Fruit fly (Drosophila melanogaster) whole organism, embryonic: ENCODE results near the gene pros.
A peak's percentile ranks its signal among the peaks of the same experiment; 100 is the strongest.

ENCODE experiments used
- CG10565 ChIP-seq: fragments of 200-800 bp; sonication (Bioruptor generic); optimal IDR thresholded peaks from 3 replicates; lab custom pipeline; 2016; ENCODE audit warnings: missing biosample characterization, mild to moderate bottlenecking, missing genetic modification characterization
- CG10959 ChIP-seq: fragments of 200-800 bp; sonication (Bioruptor generic); IDR thresholded peaks from 2 replicates; pipeline ENCODE4 v1.3.6; 2022; ENCODE audit warnings: missing biosample characterization, missing genetic modification characterization
- CG12769 ChIP-seq: fragments of 200-800 bp; sonication (Bioruptor generic); optimal IDR thresholded peaks from 2 replicates; lab custom pipeline; 2019; ENCODE audit warnings: missing biosample characterization, mild to moderate bottlenecking, missing genetic modification characterization, moderate library complexity
- CG13287 ChIP-seq: fragments of 200-800 bp; sonication (Bioruptor generic); IDR thresholded peaks from 2 replicates; pipeline ENCODE4 v1.3.6; 2022; ENCODE audit warnings: missing biosample characterization, missing genetic modification characterization; ENCODE audit not compliant: partially characterized antibody
- CG14965 ChIP-seq: fragments of 200-800 bp; sonication (Bioruptor generic); optimal IDR thresholded peaks from 2 replicates; lab custom pipeline; 2016; ENCODE audit warnings: missing biosample characterization, missing genetic modification characterization, borderline replicate concordance
- CG1603 ChIP-seq: fragments of 200-800 bp; sonication (Bioruptor generic); optimal IDR thresholded peaks from 2 replicates; lab custom pipeline; 2019; ENCODE audit warnings: missing biosample characterization, mild to moderate bottlenecking, missing genetic modification characterization, moderate library complexity
- CG16863 ChIP-seq: fragments of 200-800 bp; sonication (Bioruptor generic); optimal IDR thresholded peaks from 3 replicates; lab custom pipeline; 2016; ENCODE audit warnings: missing biosample characterization, missing genetic modification characterization
- CG18262 ChIP-seq: fragments of 200-800 bp; optimal IDR thresholded peaks from 3 replicates; lab custom pipeline; 2019; ENCODE audit warnings: missing biosample characterization, mild to moderate bottlenecking, missing genetic modification characterization, moderate library complexity
- CG18476 ChIP-seq: fragments of 200-800 bp; sonication (Bioruptor generic); optimal IDR thresholded peaks from 2 replicates; lab custom pipeline; 2016; ENCODE audit warnings: missing biosample characterization, mild to moderate bottlenecking, missing genetic modification characterization
- CG2129 ChIP-seq: fragments of 200-800 bp; sonication (Bioruptor generic); IDR thresholded peaks from 2 replicates; pipeline ENCODE4 v1.3.6; 2022; ENCODE audit warnings: missing biosample characterization, missing genetic modification characterization; ENCODE audit not compliant: partially characterized antibody
- CG2199 ChIP-seq: fragments of 200-800 bp; sonication (Bioruptor generic); IDR thresholded peaks from 3 replicates; pipeline ENCODE4 v1.3.6; 2022; ENCODE audit warnings: missing biosample characterization, missing genetic modification characterization
- CG31224 ChIP-seq: fragments of 200-800 bp; sonication (Bioruptor generic); IDR thresholded peaks from 2 replicates; pipeline ENCODE4 v1.3.6; 2022; ENCODE audit warnings: missing biosample characterization, missing genetic modification characterization
- CG33557 ChIP-seq: fragments of 200-800 bp; sonication (Bioruptor generic); optimal IDR thresholded peaks from 2 replicates; lab custom pipeline; 2019; ENCODE audit warnings: missing biosample characterization, mild to moderate bottlenecking, missing genetic modification characterization, moderate library complexity
- CG6175 ChIP-seq: fragments of 200-800 bp; sonication (Bioruptor generic); IDR thresholded peaks from 3 replicates; pipeline ENCODE4 v1.3.6; 2022; ENCODE audit warnings: missing biosample characterization, missing genetic modification characterization
- CG6689 ChIP-seq: fragments of 200-800 bp; sonication (Bioruptor generic); IDR thresholded peaks from 2 replicates; pipeline ENCODE4 v1.3.6; 2022; ENCODE audit warnings: missing biosample characterization, missing genetic modification characterization
- CG8359 ChIP-seq: fragments of 200-800 bp; sonication (Bioruptor generic); optimal IDR thresholded peaks from 2 replicates; lab custom pipeline; 2017; ENCODE audit warnings: missing biosample characterization, mild to moderate bottlenecking, missing genetic modification characterization, borderline replicate concordance
- CG9932 ChIP-seq: fragments of 200-800 bp; sonication (Bioruptor generic); IDR thresholded peaks from 2 replicates; pipeline ENCODE4 v1.3.6; 2022; ENCODE audit warnings: missing biosample characterization, missing genetic modification characterization
- D19B ChIP-seq: fragments of 200-800 bp; sonication (Bioruptor generic); optimal IDR thresholded peaks from 2 replicates; lab custom pipeline; 2017; ENCODE audit warnings: missing biosample characterization, mild to moderate bottlenecking, missing genetic modification characterization
- Fer3 ChIP-seq: fragments of 200-800 bp; sonication (Bioruptor generic); optimal IDR thresholded peaks from 2 replicates; lab custom pipeline; 2018; ENCODE audit warnings: missing biosample characterization, mild to moderate bottlenecking, missing genetic modification characterization, moderate library complexity
- Gsc ChIP-seq: fragments of 200-800 bp; sonication (Bioruptor generic); IDR thresholded peaks from 2 replicates; pipeline ENCODE4 v1.3.6; 2022; ENCODE audit warnings: missing biosample characterization, missing genetic modification characterization
- Hr78 ChIP-seq, 2 experiments: fragments of 200-800 bp in 1 of 2; fragments of >200 bp in 1 of 2; sonication (Bioruptor generic) in 1 of 2; optimal IDR thresholded peaks; 2 replicates each; lab custom pipeline; 2017 to 2019; ENCODE audit warnings: missing biosample characterization in 2 of 2, missing genetic modification characterization in 2 of 2, mild to moderate bottlenecking in 1 of 2, moderate library complexity in 1 of 2
- Max ChIP-seq: fragments of 200-800 bp; sonication (Bioruptor generic); optimal IDR thresholded peaks from 2 replicates; lab custom pipeline; 2016; ENCODE audit warnings: missing biosample characterization, mild to moderate bottlenecking, missing genetic modification characterization
- Nf-YA ChIP-seq: fragments of 200-800 bp; sonication (Bioruptor generic); IDR thresholded peaks from 2 replicates; pipeline ENCODE4 v1.3.6; 2022; ENCODE audit warnings: missing biosample characterization, missing genetic modification characterization
- Scr ChIP-seq: fragments of 200-800 bp; sonication (Bioruptor generic); IDR thresholded peaks from 2 replicates; pipeline ENCODE4 v1.3.6; 2022; ENCODE audit warnings: missing biosample characterization, missing genetic modification characterization; ENCODE audit not compliant: partially characterized antibody
- TFAM ChIP-seq: fragments of 200-800 bp; sonication (Bioruptor generic); optimal IDR thresholded peaks from 2 replicates; lab custom pipeline; 2017; ENCODE audit warnings: missing biosample characterization, missing genetic modification characterization, inconsistent platforms
- Tbp ChIP-seq: fragments of >200 bp; optimal IDR thresholded peaks from 2 replicates; lab custom pipeline; 2018; ENCODE audit warnings: missing biosample characterization, missing genetic modification characterization
- Trl ChIP-seq, 3 experiments: fragments of >200 bp in 2 of 3; fragments of 200-800 bp in 1 of 3; sonication (Bioruptor generic) in 1 of 3; optimal IDR thresholded peaks; 2 replicates in 1 of 3; 3 replicates in 2 of 3; lab custom pipeline; 2016 to 2017; ENCODE audit warnings: missing biosample characterization in 1 of 3, missing genetic modification characterization in 1 of 3
- cad ChIP-seq: fragments of >200 bp; optimal IDR thresholded peaks from 2 replicates; lab custom pipeline; 2017; ENCODE audit warnings: missing biosample characterization, missing genetic modification characterization
- cg ChIP-seq: fragments of 200-800 bp; sonication (Bioruptor generic); optimal IDR thresholded peaks from 3 replicates; lab custom pipeline; 2019; ENCODE audit warnings: missing biosample characterization, mild to moderate bottlenecking, missing genetic modification characterization, moderate library complexity
- crp ChIP-seq, 2 experiments: fragments of 200-800 bp; sonication (Bioruptor generic); optimal IDR thresholded peaks; 2 replicates in 1 of 2; 3 replicates in 1 of 2; lab custom pipeline; 2017; ENCODE audit warnings: missing biosample characterization in 2 of 2, missing genetic modification characterization in 2 of 2, mild to moderate bottlenecking in 1 of 2, moderate library complexity in 1 of 2
- en ChIP-seq: fragments of 200-800 bp; sonication (Bioruptor generic); optimal IDR thresholded peaks from 2 replicates; lab custom pipeline; 2016; ENCODE audit warnings: missing biosample characterization, missing genetic modification characterization
- fd64A ChIP-seq: fragments of 200-800 bp; sonication (Bioruptor generic); optimal IDR thresholded peaks from 3 replicates; lab custom pipeline; 2018; ENCODE audit warnings: missing biosample characterization, mild to moderate bottlenecking, missing genetic modification characterization
- gcm ChIP-seq: fragments of 200-800 bp; sonication (Bioruptor generic); optimal IDR thresholded peaks from 2 replicates; lab custom pipeline; 2019; ENCODE audit warnings: missing biosample characterization, mild to moderate bottlenecking, missing genetic modification characterization, moderate library complexity
- ind ChIP-seq: fragments of 200-800 bp; sonication (Bioruptor generic); optimal IDR thresholded peaks from 3 replicates; lab custom pipeline; 2016; ENCODE audit warnings: missing biosample characterization, missing genetic modification characterization
- kni ChIP-seq: fragments of 200-800 bp; sonication (Bioruptor generic); optimal IDR thresholded peaks from 3 replicates; lab custom pipeline; 2017; ENCODE audit warnings: mild to moderate bottlenecking, missing biosample characterization, missing genetic modification reagents, missing genetic modification characterization
- nom ChIP-seq: fragments of 200-800 bp; sonication (Bioruptor generic); optimal IDR thresholded peaks from 2 replicates; lab custom pipeline; 2017; ENCODE audit warnings: missing biosample characterization, missing genetic modification characterization, mild to moderate bottlenecking, moderate library complexity, missing genetic modification reagents
- pros ChIP-seq: fragments of 200-800 bp; sonication (Bioruptor generic); optimal IDR thresholded peaks from 3 replicates; lab custom pipeline; 2019; ENCODE audit warnings: missing biosample characterization, mild to moderate bottlenecking, missing genetic modification characterization, moderate library complexity
- sqz ChIP-seq: fragments of 200-800 bp; sonication (Bioruptor generic); optimal IDR thresholded peaks from 3 replicates; lab custom pipeline; 2018; ENCODE audit warnings: missing biosample characterization, mild to moderate bottlenecking, missing genetic modification characterization
- sr ChIP-seq: fragments of 200-800 bp; sonication (Bioruptor generic); IDR thresholded peaks from 3 replicates; pipeline ENCODE4 v1.3.6; 2022; ENCODE audit warnings: missing biosample characterization, missing genetic modification characterization
- tll ChIP-seq, 2 experiments: fragments of 200-800 bp in 1 of 2; fragments of >200 bp in 1 of 2; sonication (Bioruptor generic) in 1 of 2; optimal IDR thresholded peaks; 2 replicates each; lab custom pipeline; 2017 to 2019; ENCODE audit warnings: missing biosample characterization in 2 of 2, missing genetic modification characterization in 2 of 2, mild to moderate bottlenecking in 1 of 2, moderate library complexity in 1 of 2
- twi ChIP-seq: fragments of 200-800 bp; optimal IDR thresholded peaks from 2 replicates; lab custom pipeline; 2019; ENCODE audit warnings: missing biosample characterization, mild to moderate bottlenecking, missing genetic modification characterization, moderate library complexity
- vnd ChIP-seq: fragments of 200-800 bp; sonication (Bioruptor generic); IDR thresholded peaks from 3 replicates; pipeline ENCODE4 v1.3.6; 2022; ENCODE audit warnings: missing biosample characterization, missing genetic modification characterization; ENCODE audit not compliant: partially characterized antibody
- z ChIP-seq: fragments of 200-800 bp; sonication (Bioruptor generic); IDR thresholded peaks from 3 replicates; pipeline ENCODE4 v1.3.6; 2022; ENCODE audit warnings: missing biosample characterization, missing genetic modification characterization
- zen2 ChIP-seq: fragments of 200-800 bp; sonication (Bioruptor generic); IDR thresholded peaks from 3 replicates; pipeline ENCODE4 v1.3.6; 2022; ENCODE audit warnings: missing biosample characterization, missing genetic modification characterization; ENCODE audit not compliant: partially characterized antibody

The pros gene

DNA sequence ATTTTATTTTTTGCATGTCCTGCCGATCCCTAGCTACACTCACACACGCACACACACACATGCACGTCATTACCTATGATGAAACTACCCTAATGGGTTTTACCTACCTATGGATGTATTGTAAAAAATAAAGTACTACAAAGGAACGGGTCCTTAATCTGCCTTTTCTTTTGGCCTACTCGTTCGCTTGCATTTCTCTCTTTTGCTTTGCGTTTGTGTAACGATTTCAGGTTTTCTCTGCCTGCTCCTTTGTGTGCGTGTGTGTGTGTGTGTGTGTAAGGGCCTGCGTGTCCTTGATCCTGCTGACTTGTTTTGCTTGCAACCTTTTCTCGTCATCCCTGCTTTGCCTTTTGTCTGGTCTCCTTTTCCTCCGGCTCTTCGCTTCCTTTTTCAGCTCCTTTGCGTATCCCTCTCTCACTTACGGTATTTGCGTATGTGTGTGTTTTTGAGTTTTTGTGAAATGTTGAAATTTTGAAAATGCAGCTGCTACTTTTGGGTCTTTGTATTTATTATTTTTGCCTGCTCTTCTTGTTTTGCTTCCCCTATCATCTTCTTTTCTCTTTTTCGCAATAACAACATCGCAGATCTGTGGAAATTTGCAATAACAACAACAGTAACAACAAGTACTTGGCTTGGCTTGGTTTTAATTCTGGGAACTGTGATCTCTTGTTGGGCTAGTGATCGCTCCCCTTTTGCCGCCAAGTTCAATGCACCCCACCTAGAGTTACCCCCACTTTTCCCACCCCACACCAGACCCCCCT is 23.6 kb downstream of the pros start (continued):
- TF ChIP-seq tll (GFP tag; optimal IDR thresholded peaks at IDR 0.05; lab: Kevin White, UChicago) (peak in 1 of 2 experiments; percentile 94), CG13287 (no peak), CG2199 (GFP tag; lab: Robert Waterston, UW) (peak; percentile 38; the same call in 1 of the 3 replicates), D19B (GFP tag; lab: Kevin White, UChicago) (no peak), CG31224 (GFP tag; lab: Robert Waterston, UW) (no peak), Hr78 (GFP tag; optimal IDR thresholded peaks at IDR 0.05; lab: Kevin White, UChicago) (no peak), CG9932 (GFP tag; lab: Robert Waterston, UW) (no peak), pros (GFP tag; lab: Kevin White, UChicago) (peak; percentile 100), cad (GFP tag; lab: Kevin White, UChicago) (no peak), nom (no peak), sqz (peak; percentile 15), CG10959 (GFP tag; lab: Robert Waterston, UW) (no peak), Tbp (GFP tag; lab: Kevin White, UChicago) (no peak), CG14965 (GFP tag; lab: Kevin White, UChicago) (no peak), CG8359 (GFP tag; lab: Kevin White, UChicago) (no peak), CG1603 (tag; lab: Kevin White, UChicago) (no peak), sr (GFP tag; lab: Robert Waterston, UW) (no peak), CG18262 (tag; lab: Kevin White, UChicago) (no peak), vnd (GFP tag; lab: Robert Waterston, UW) (no peak), Gsc (no peak), CG18476 (GFP tag; lab: Kevin White, UChicago) (no peak), crp (GFP tag; optimal IDR thresholded peaks at IDR 0.05; lab: Kevin White, UChicago) (no peak), ind (GFP tag; lab: Kevin White, UChicago) (no peak), Max (GFP tag; lab: Kevin White, UChicago) (no peak), TFAM (no peak), CG16863 (GFP tag; lab: Kevin White, UChicago) (no peak), CG12769 (tag; lab: Kevin White, UChicago) (no peak), z (no peak)

- TF ChIP-seq gcm (GFP tag; lab: Kevin White, UChicago), result peak; percentile 71
- TF ChIP-seq twi, result peak; percentile 90
- no peak for TF ChIP-seq CG2129
- TF ChIP-seq Trl (optimal IDR thresholded peaks at IDR 0.05; lab: Kevin White, UChicago), result peak in 1 of 2 experiments; percentile 40
- no peak for TF ChIP-seq Trl (GFP tag; optimal IDR thresholded peaks at IDR 0.05; lab: Kevin White, UChicago)
Measured at dm6 chr3R:11352482-11352732, 24.1 kb downstream of the pros start.

dm6 chr3R:11352912-11353838 is 24.9 kb downstream of the pros start, which contains the start of the genes KP78a and KP78b:
Gene KP78a (minus strand): TSS chr3R:11353131.
Gene KP78b (minus strand): TSS chr3R:11353131.
- TF ChIP-seq CG6689 (GFP tag; lab: Robert Waterston, UW) (0 out of 2 replicates have a peak, but pooled peaks have one; percentile 8), CG31224 (GFP tag; lab: Robert Waterston, UW) (no peak), CG10565 (GFP tag; lab: Kevin White, UChicago) (no peak), Scr (GFP tag; lab: Robert Waterston, UW) (peak; percentile 31; the same call in 1 of the 2 replicates), cad (GFP tag; lab: Kevin White, UChicago) (peak; percentile 27), en (GFP tag; lab: Kevin White, UChicago) (no peak), zen2 (GFP tag; lab: Robert Waterston, UW) (peak; percentile 14; the same call in 1 of the 3 replicates), Nf-YA (GFP tag; lab: Robert Waterston, UW) (peak; percentile 92), CG6175 (no peak), Fer3 (tag; lab: Kevin White, UChicago) (no peak), fd64A (GFP tag; lab: Kevin White, UChicago) (no peak), cg (GFP tag; lab: Kevin White, UChicago) (peak; percentile 99), CG33557 (GFP tag; lab: Kevin White, UChicago) (peak; percentile 21), kni (peak; percentile 35)
